Fruit fly (Drosophila melanogaster) whole organism, embryonic: ENCODE results near the gene dre4.

ENCODE experiments used
- ATbp ChIP-seq: fragments of 200-800 bp; sonication (Bioruptor generic); optimal IDR thresholded peaks from 2 replicates; lab custom pipeline; 2017; ENCODE audit warnings: missing biosample characterization, mild to moderate bottlenecking, missing genetic modification characterization, missing genetic modification reagents
- Ada2b ChIP-seq: fragments of 200-800 bp; sonication (Bioruptor generic); IDR thresholded peaks from 2 replicates; pipeline ENCODE4 v1.3.6; 2022; ENCODE audit warnings: missing biosample characterization, missing genetic modification characterization
- Aef1 ChIP-seq: fragments of 200-800 bp; sonication (Bioruptor generic); IDR thresholded peaks from 3 replicates; pipeline ENCODE4 v1.3.6; 2022; ENCODE audit warnings: missing biosample characterization, missing genetic modification characterization
- Atf3 ChIP-seq: fragments of 200-800 bp; sonication (Bioruptor generic); optimal IDR thresholded peaks from 3 replicates; lab custom pipeline; 2016; ENCODE audit warnings: missing biosample characterization, missing genetic modification characterization
- Awh ChIP-seq: fragments of 200-800 bp; sonication (Bioruptor generic); IDR thresholded peaks from 2 replicates; pipeline ENCODE4, ENCODE4 v1.3.6; 2022; ENCODE audit warnings: missing biosample characterization, missing genetic modification characterization
- Bgb ChIP-seq: fragments of 200-800 bp; sonication (Bioruptor generic); IDR thresholded peaks from 2 replicates; pipeline ENCODE4 v1.3.6; 2022; ENCODE audit warnings: missing biosample characterization, missing genetic modification characterization; ENCODE audit not compliant: partially characterized antibody
- Bteb2 ChIP-seq: fragments of 200-800 bp; sonication (Bioruptor generic); optimal IDR thresholded peaks from 2 replicates; lab custom pipeline; 2016; ENCODE audit warnings: missing biosample characterization, missing genetic modification characterization
- CG11695 ChIP-seq: fragments of 200-800 bp; sonication (Bioruptor generic); IDR thresholded peaks from 3 replicates; pipeline ENCODE4 v1.3.6; 2022; ENCODE audit warnings: missing biosample characterization, missing genetic modification characterization
- CG13624 ChIP-seq: fragments of 200-800 bp; sonication (Bioruptor generic); optimal IDR thresholded peaks from 2 replicates; lab custom pipeline; 2016; ENCODE audit warnings: missing biosample characterization, missing genetic modification characterization
- CG14667 ChIP-seq: fragments of 200-800 bp; sonication (Bioruptor generic); IDR thresholded peaks from 2 replicates; pipeline ENCODE4 v1.3.6; 2022; ENCODE audit warnings: missing biosample characterization, missing genetic modification characterization
- CG15011 ChIP-seq: fragments of 200-800 bp; sonication (Bioruptor generic); optimal IDR thresholded peaks from 3 replicates; lab custom pipeline; 2018; ENCODE audit warnings: missing biosample characterization, mild to moderate bottlenecking, missing genetic modification characterization
- CG17186 ChIP-seq: fragments of 200-800 bp; sonication (Bioruptor generic); optimal IDR thresholded peaks from 3 replicates; lab custom pipeline; 2017; ENCODE audit warnings: missing biosample characterization, missing genetic modification reagents, missing genetic modification characterization
- CG17912 ChIP-seq: fragments of 200-800 bp; sonication (Bioruptor generic); optimal IDR thresholded peaks from 2 replicates; lab custom pipeline; 2018; ENCODE audit warnings: missing biosample characterization, mild to moderate bottlenecking, missing genetic modification characterization
- CG2875 ChIP-seq: fragments of 200-800 bp; sonication (Bioruptor generic); optimal IDR thresholded peaks from 2 replicates; lab custom pipeline; 2017; ENCODE audit warnings: missing biosample characterization, mild to moderate bottlenecking, missing genetic modification characterization, missing genetic modification reagents
- CG32767 ChIP-seq: fragments of 200-800 bp; sonication (Bioruptor generic); IDR thresholded peaks from 2 replicates; pipeline ENCODE4 v1.3.6; 2022; ENCODE audit warnings: missing biosample characterization, missing genetic modification characterization
- CG33557 ChIP-seq: fragments of 200-800 bp; sonication (Bioruptor generic); optimal IDR thresholded peaks from 2 replicates; lab custom pipeline; 2019; ENCODE audit warnings: missing biosample characterization, mild to moderate bottlenecking, missing genetic modification characterization, moderate library complexity
- CG3407 ChIP-seq: fragments of 200-800 bp; sonication (Bioruptor generic); optimal IDR thresholded peaks from 2 replicates; lab custom pipeline; 2018; ENCODE audit warnings: missing biosample characterization, mild to moderate bottlenecking, missing genetic modification characterization
- CG43689 ChIP-seq: fragments of 200-800 bp; sonication (Bioruptor generic); IDR thresholded peaks from 2 replicates; pipeline ENCODE4 v1.3.6; 2022; ENCODE audit warnings: missing biosample characterization, missing genetic modification characterization
- CG6683 ChIP-seq: fragments of 200-800 bp; sonication (Bioruptor generic); optimal IDR thresholded peaks from 2 replicates; lab custom pipeline; 2017; ENCODE audit warnings: missing biosample characterization, mild to moderate bottlenecking, missing genetic modification characterization, missing genetic modification reagents
- CG6791 ChIP-seq: fragments of 200-800 bp; sonication (Bioruptor generic); IDR thresholded peaks from 3 replicates; pipeline ENCODE4 v1.3.6; 2022; ENCODE audit warnings: missing biosample characterization, missing genetic modification characterization; ENCODE audit not compliant: partially characterized antibody
- CG7745 ChIP-seq: fragments of 200-800 bp; sonication (Bioruptor generic); optimal IDR thresholded peaks from 2 replicates; lab custom pipeline; 2018; ENCODE audit warnings: missing biosample characterization, mild to moderate bottlenecking, missing genetic modification characterization, moderate library complexity
- CG9817 ChIP-seq: fragments of 200-800 bp; sonication (Bioruptor generic); optimal IDR thresholded peaks from 2 replicates; lab custom pipeline; 2018; ENCODE audit warnings: missing biosample characterization, mild to moderate bottlenecking, missing genetic modification characterization, moderate library complexity
- CkIIα-i1 ChIP-seq: fragments of 200-800 bp; sonication (Bioruptor generic); IDR thresholded peaks from 2 replicates; pipeline ENCODE4 v1.3.6; 2022; ENCODE audit warnings: missing biosample characterization, missing genetic modification characterization
- D19B ChIP-seq: fragments of 200-800 bp; sonication (Bioruptor generic); optimal IDR thresholded peaks from 2 replicates; lab custom pipeline; 2017; ENCODE audit warnings: missing biosample characterization, mild to moderate bottlenecking, missing genetic modification characterization
- Dfd ChIP-seq, 2 experiments: fragments of >200 bp; optimal IDR thresholded peaks; 2 replicates each; lab custom pipeline; 2017; ENCODE audit warnings: missing biosample characterization in 2 of 2, missing genetic modification characterization in 2 of 2
- Dip3 ChIP-seq: fragments of 200-800 bp; sonication (Bioruptor generic); optimal IDR thresholded peaks from 3 replicates; lab custom pipeline; 2016; ENCODE audit warnings: missing biosample characterization, missing genetic modification characterization
- Dll ChIP-seq: fragments of 200-800 bp; sonication (Bioruptor generic); IDR thresholded peaks from 4 replicates; pipeline ENCODE4 v1.3.6; 2022; ENCODE audit warnings: missing biosample characterization, missing genetic modification characterization; ENCODE audit not compliant: partially characterized antibody
- Eip74EF ChIP-seq, 2 experiments: fragments of 200-800 bp in 1 of 2; fragments of >200 bp in 1 of 2; sonication (Bioruptor generic) in 1 of 2; optimal IDR thresholded peaks; 2 replicates each; lab custom pipeline; 2017 to 2019; ENCODE audit warnings: missing biosample characterization in 2 of 2, missing genetic modification characterization in 2 of 2, mild to moderate bottlenecking in 1 of 2, moderate library complexity in 1 of 2
- Ets65A ChIP-seq: fragments of 200-800 bp; sonication (Bioruptor generic); peaks from one replicate; lab custom pipeline; 2016; ENCODE audit warnings: missing biosample characterization, missing genetic modification characterization
- Jarid2 ChIP-seq: fragments of 200-800 bp; sonication (Bioruptor generic); optimal IDR thresholded peaks from 3 replicates; lab custom pipeline; 2017; ENCODE audit warnings: mild to moderate bottlenecking, missing biosample characterization, missing genetic modification reagents, missing genetic modification characterization
- Vsx1 ChIP-seq: fragments of 200-800 bp; sonication (Bioruptor generic); optimal IDR thresholded peaks from 2 replicates; lab custom pipeline; 2017; ENCODE audit warnings: missing biosample characterization, mild to moderate bottlenecking, missing genetic modification characterization, missing genetic modification reagents
- az2 ChIP-seq: fragments of 200-800 bp; sonication (Bioruptor generic); optimal IDR thresholded peaks from 3 replicates; lab custom pipeline; 2016; ENCODE audit warnings: missing biosample characterization, missing genetic modification characterization
- dmrt11E ChIP-seq: fragments of 200-800 bp; sonication (Bioruptor generic); optimal IDR thresholded peaks from 3 replicates; lab custom pipeline; 2018; ENCODE audit warnings: missing biosample characterization, mild to moderate bottlenecking, missing genetic modification characterization, moderate library complexity
- fd64A ChIP-seq: fragments of 200-800 bp; sonication (Bioruptor generic); optimal IDR thresholded peaks from 3 replicates; lab custom pipeline; 2018; ENCODE audit warnings: missing biosample characterization, mild to moderate bottlenecking, missing genetic modification characterization
- gcm2 ChIP-seq: fragments of 200-800 bp; sonication (Bioruptor generic); optimal IDR thresholded peaks from 2 replicates; lab custom pipeline; 2016; ENCODE audit warnings: missing biosample characterization, missing genetic modification characterization
- gfzf ChIP-seq: fragments of 200-800 bp; sonication (Bioruptor generic); optimal IDR thresholded peaks from 2 replicates; lab custom pipeline; 2016; ENCODE audit warnings: missing biosample characterization, mild to moderate bottlenecking, missing genetic modification characterization, moderate library complexity
- grau ChIP-seq: fragments of 200-800 bp; optimal IDR thresholded peaks from 3 replicates; lab custom pipeline; 2019; ENCODE audit warnings: missing biosample characterization, mild to moderate bottlenecking, missing genetic modification characterization, moderate library complexity
- gt ChIP-seq: fragments of 200-800 bp; sonication (Bioruptor generic); IDR thresholded peaks from 2 replicates; pipeline ENCODE4 v1.3.6; 2022; ENCODE audit warnings: missing biosample characterization, missing genetic modification characterization
- h ChIP-seq: fragments of >200 bp; optimal IDR thresholded peaks from 2 replicates; lab custom pipeline; 2017
- hkb ChIP-seq, 2 experiments: fragments of 200-800 bp in 1 of 2; fragments of >200 bp in 1 of 2; sonication (Bioruptor generic) in 1 of 2; IDR thresholded peaks in 1 of 2; optimal IDR thresholded peaks in 1 of 2; 2 replicates each; pipeline versions ENCODE4 v1.3.6 to Lab custom; 2017 to 2022; ENCODE audit warnings: missing biosample characterization in 1 of 2, missing genetic modification characterization in 1 of 2
- inv ChIP-seq: fragments of 200-800 bp; sonication (Bioruptor generic); IDR thresholded peaks from 2 replicates; pipeline ENCODE4 v1.3.6; 2022; ENCODE audit warnings: missing biosample characterization, missing genetic modification characterization; ENCODE audit not compliant: partially characterized antibody
- maf-S ChIP-seq: fragments of 200-800 bp; sonication (Bioruptor generic); optimal IDR thresholded peaks from 2 replicates; lab custom pipeline; 2016; ENCODE audit warnings: missing biosample characterization, missing genetic modification characterization
- mam ChIP-seq: fragments of 200-800 bp; sonication (Bioruptor generic); optimal IDR thresholded peaks from 3 replicates; lab custom pipeline; 2016; ENCODE audit warnings: missing biosample characterization, missing genetic modification characterization
- pfk ChIP-seq: fragments of 200-800 bp; sonication (Bioruptor generic); optimal IDR thresholded peaks from 2 replicates; lab custom pipeline; 2018; ENCODE audit warnings: missing biosample characterization, mild to moderate bottlenecking, missing genetic modification characterization, moderate library complexity
- pho ChIP-seq: fragments of 200-800 bp; sonication (Bioruptor generic); optimal IDR thresholded peaks from 2 replicates; lab custom pipeline; 2016; ENCODE audit warnings: missing biosample characterization, missing genetic modification characterization
- prd ChIP-seq, 3 experiments: fragments of >200 bp in 2 of 3; fragments of 200-800 bp in 1 of 3; sonication (Bioruptor generic) in 1 of 3; optimal IDR thresholded peaks in 2 of 3; IDR thresholded peaks in 1 of 3; 2 replicates in 2 of 3; 3 replicates in 1 of 3; pipeline versions ENCODE4 v1.3.6 to Lab custom; 2017 to 2022; ENCODE audit warnings: missing biosample characterization in 1 of 3, missing genetic modification characterization in 1 of 3
- sd ChIP-seq: fragments of 200-800 bp; sonication (Bioruptor generic); optimal IDR thresholded peaks from 3 replicates; lab custom pipeline; 2018; ENCODE audit warnings: missing biosample characterization, mild to moderate bottlenecking, missing genetic modification characterization, moderate library complexity
- sens ChIP-seq: fragments of 200-800 bp; sonication (Bioruptor generic); peaks from one replicate; lab custom pipeline; 2016; ENCODE audit warnings: missing biosample characterization, missing genetic modification characterization
- sna ChIP-seq: fragments of 200-800 bp; sonication (Bioruptor generic); IDR thresholded peaks from 2 replicates; pipeline ENCODE4 v1.3.6; 2022; ENCODE audit warnings: missing biosample characterization, missing genetic modification characterization; ENCODE audit not compliant: partially characterized antibody
- unc-4 ChIP-seq: fragments of 200-800 bp; sonication (Bioruptor generic); IDR thresholded peaks from 2 replicates; pipeline ENCODE4 v1.3.6; 2022; ENCODE audit warnings: missing biosample characterization, missing genetic modification characterization; ENCODE audit not compliant: partially characterized antibody

dre4 gene

DNA sequence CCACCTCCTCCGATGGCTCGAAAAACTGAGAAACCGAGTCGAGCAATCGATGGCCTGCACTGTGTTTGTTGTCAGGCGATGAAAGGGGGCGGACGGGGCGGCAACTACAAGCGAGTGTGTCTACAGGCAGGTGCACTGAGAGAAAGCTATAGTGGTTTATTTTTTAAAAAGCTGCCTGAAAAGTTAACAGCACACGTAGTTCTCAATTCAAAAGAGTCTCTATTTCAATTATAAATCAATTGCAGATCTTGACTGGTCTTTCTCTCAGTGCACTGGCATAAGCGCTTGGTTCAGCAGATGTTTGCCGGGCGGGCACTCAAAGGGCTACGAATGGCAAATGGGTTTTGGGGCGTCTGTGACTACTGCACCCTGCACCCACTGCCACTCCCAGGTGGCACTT is 4.6 kb upstream of the dre4 start (continued):
- TF ChIP-seq CG17186: no peak
- TF ChIP-seq CkIIα-i1 (GFP tag; lab: Robert Waterston, UW): no peak
- TF ChIP-seq maf-S (GFP tag; lab: Kevin White, UChicago): no peak
- TF ChIP-seq Dip3: no peak
- TF ChIP-seq CG15011 (GFP tag; lab: Kevin White, UChicago): no peak
- no peak for TF ChIP-seq Bteb2
- peak; percentile 30; the same call in 1 of the 2 replicates for TF ChIP-seq Awh (GFP tag; lab: Robert Waterston, UW)
- no peak for TF ChIP-seq Vsx1 (GFP tag; lab: Kevin White, UChicago)
- no peak for TF ChIP-seq pho (GFP tag; lab: Kevin White, UChicago)
- TF ChIP-seq Atf3 (GFP tag; lab: Kevin White, UChicago): no peak
- TF ChIP-seq unc-4 (GFP tag; lab: Robert Waterston, UW): no peak
- no peak for TF ChIP-seq az2
- no peak for TF ChIP-seq CG2875 (GFP tag; lab: Kevin White, UChicago)
- TF ChIP-seq Dfd (GFP tag; optimal IDR thresholded peaks at IDR 0.05; lab: Kevin White, UChicago): no peak
- no peak for TF ChIP-seq CG32767 (GFP tag; lab: Robert Waterston, UW)
- TF ChIP-seq inv (GFP tag; lab: Robert Waterston, UW): no peak
- no peak for TF ChIP-seq CG6791 (GFP tag; lab: Robert Waterston, UW)
- no peak for TF ChIP-seq mam (GFP tag; lab: Kevin White, UChicago)
- TF ChIP-seq CG17912: no peak
- TF ChIP-seq CG14667 (GFP tag; lab: Robert Waterston, UW): no peak
- TF ChIP-seq gt (GFP tag; lab: Robert Waterston, UW): no peak
- no peak for TF ChIP-seq hkb (optimal IDR thresholded peaks at IDR 0.05; lab: Kevin White, UChicago)
- TF ChIP-seq hkb (GFP tag; IDR thresholded peaks at IDR 0.05; lab: Robert Waterston, UW): peak; percentile 57; the same call in 1 of the 2 replicates
- no peak for TF ChIP-seq ATbp (GFP tag; lab: Kevin White, UChicago)
- no peak for TF ChIP-seq Jarid2 (GFP tag; lab: Kevin White, UChicago)
- no peak for TF ChIP-seq CG13624 (GFP tag; lab: Kevin White, UChicago)
- TF ChIP-seq gfzf: no peak
- no peak for TF ChIP-seq gcm2 (GFP tag; lab: Kevin White, UChicago)
- no peak for TF ChIP-seq Dll
- TF ChIP-seq CG33557 (GFP tag; lab: Kevin White, UChicago): no peak
- no peak for TF ChIP-seq CG6683 (GFP tag; lab: Kevin White, UChicago)
- TF ChIP-seq CG43689: no peak
- no peak for TF ChIP-seq D19B
- TF ChIP-seq Bgb (GFP tag; lab: Robert Waterston, UW): no peak
- TF ChIP-seq CG7745 (tag; lab: Kevin White, UChicago): no peak
- no peak for TF ChIP-seq Eip74EF (GFP tag; optimal IDR thresholded peaks at IDR 0.05; lab: Kevin White, UChicago)
- no peak for TF ChIP-seq sd (tag; lab: Kevin White, UChicago)
- TF ChIP-seq sens (GFP tag; lab: Kevin White, UChicago): no peak
- peak; percentile 66 for TF ChIP-seq Aef1 (GFP tag; lab: Robert Waterston, UW)
- TF ChIP-seq grau (tag; lab: Kevin White, UChicago): peak; percentile 4
- no peak for TF ChIP-seq CG3407 (GFP tag; lab: Kevin White, UChicago)
- TF ChIP-seq h: no peak
- TF ChIP-seq CG9817 (tag; lab: Kevin White, UChicago): no peak
- 0 out of 3 replicates have a peak, but pooled peaks have one; percentile 41 for TF ChIP-seq CG11695 (GFP tag; lab: Robert Waterston, UW)
- TF ChIP-seq Ets65A: peak; percentile 43
- no peak for TF ChIP-seq prd (optimal IDR thresholded peaks at IDR 0.05; lab: Kevin White, UChicago)
- TF ChIP-seq prd (GFP tag; IDR thresholded peaks at IDR 0.05; lab: Robert Waterston, UW): peak; percentile 49; the same call in 1 of the 3 replicates
- no peak for TF ChIP-seq fd64A (GFP tag; lab: Kevin White, UChicago)
- TF ChIP-seq Ada2b (GFP tag; lab: Robert Waterston, UW): peak; percentile 70
- TF ChIP-seq pfk (GFP tag; lab: Kevin White, UChicago): no peak
- TF ChIP-seq dmrt11E (tag; lab: Kevin White, UChicago): no peak
- no peak for TF ChIP-seq sna
